Fruit fly (Drosophila melanogaster): ENCODE measurements around the gene Imp.

Gene Imp

DNA sequence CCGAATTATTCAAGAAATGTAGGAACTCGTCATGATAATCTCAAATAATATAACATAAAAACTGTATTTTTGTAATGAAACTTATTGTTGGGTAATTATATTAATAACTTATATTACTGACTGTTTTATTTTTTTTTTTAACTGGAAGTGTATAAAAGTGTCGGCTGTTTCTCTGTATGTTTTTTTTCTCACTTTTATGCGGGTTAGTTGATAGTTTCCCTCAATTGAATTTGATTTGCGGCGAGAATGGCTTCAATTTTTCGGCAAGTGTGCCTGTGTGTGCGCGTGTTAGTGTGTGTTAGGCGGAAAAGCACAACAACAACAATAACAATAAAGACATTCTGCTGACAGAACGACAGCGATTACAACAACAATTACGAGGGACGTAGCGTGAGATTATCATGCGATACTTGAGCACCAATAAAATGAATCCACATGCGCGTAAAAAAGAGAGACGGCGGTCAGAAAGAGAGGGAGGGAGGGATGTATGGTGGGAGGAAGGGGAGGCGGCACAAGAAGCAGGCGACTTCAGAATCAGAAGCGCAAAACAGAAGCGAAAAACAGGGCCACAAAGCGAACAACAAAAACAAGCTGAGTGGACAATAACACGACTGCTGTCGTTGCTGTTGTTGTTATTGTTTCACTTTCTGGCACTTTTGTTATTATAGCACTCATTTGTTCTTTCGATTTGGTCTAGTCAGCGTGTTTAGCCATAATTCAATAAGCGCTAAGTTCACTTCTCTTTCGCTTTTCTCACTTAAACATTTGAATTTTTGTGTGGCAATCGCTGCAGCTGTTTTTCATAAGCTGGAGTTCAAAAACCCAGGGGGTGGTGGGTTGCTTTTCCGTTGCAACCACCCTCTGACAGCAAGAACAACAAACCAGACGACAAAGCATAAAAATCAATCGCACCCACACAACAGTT is 60.9 kb downstream of the Imp start (continued):
- TF ChIP-seq HmgD (GFP tag; optimal IDR thresholded peaks at IDR 0.05): no peak
- no peak for TF ChIP-seq tin (GFP tag; optimal IDR thresholded peaks at IDR 0.05)
- no peak for TF ChIP-seq YL-1 (GFP tag; optimal IDR thresholded peaks at IDR 0.05)
- TF ChIP-seq ara (GFP tag; IDR thresholded peaks at IDR 0.05): no peak
- no peak for TF ChIP-seq CG11560 (tag; IDR thresholded peaks at IDR 0.05)
- TF ChIP-seq Antp (GFP tag; optimal IDR thresholded peaks at IDR 0.05): no peak
- no peak for TF ChIP-seq CG9932 (GFP tag; IDR thresholded peaks at IDR 0.05)
- TF ChIP-seq CG6254 (GFP tag; optimal IDR thresholded peaks at IDR 0.05): no peak
- peak; percentile 40; the same call in 1 of the 3 replicates for TF ChIP-seq so (GFP tag; IDR thresholded peaks at IDR 0.05)
- no peak for TF ChIP-seq usp (GFP tag; optimal IDR thresholded peaks at IDR 0.05)
- no peak for TF ChIP-seq CG17612 (GFP tag; IDR thresholded peaks at IDR 0.05)
- TF ChIP-seq CG11085 (GFP tag; IDR thresholded peaks at IDR 0.05): no peak
- TF ChIP-seq dpn (GFP tag; optimal IDR thresholded peaks at IDR 0.05): peak in 1 of 2 experiments; percentile 1
- TF ChIP-seq CG30403 (GFP tag; optimal IDR thresholded peaks at IDR 0.05): peak; percentile 44
- no peak for TF ChIP-seq CG4707 (GFP tag; optimal IDR thresholded peaks at IDR 0.05)
- TF ChIP-seq Hmx (GFP tag; optimal IDR thresholded peaks at IDR 0.05): no peak
- TF ChIP-seq NC2β (GFP tag; optimal IDR thresholded peaks at IDR 0.05): no peak
- no peak for TF ChIP-seq CG12071 (GFP tag; optimal IDR thresholded peaks at IDR 0.05)
- no peak for TF ChIP-seq tap (tag; optimal IDR thresholded peaks at IDR 0.05)
- no peak for TF ChIP-seq peb (GFP tag; IDR thresholded peaks at IDR 0.05)
- TF ChIP-seq ham (GFP tag; IDR thresholded peaks at IDR 0.05): no peak
- no peak for TF ChIP-seq ab (GFP tag; optimal IDR thresholded peaks at IDR 0.05)
- no peak for TF ChIP-seq sc (optimal IDR thresholded peaks at IDR 0.05)
- TF ChIP-seq sc (GFP tag; optimal IDR thresholded peaks at IDR 0.05): no peak
- TF ChIP-seq MTF-1 (GFP tag; optimal IDR thresholded peaks at IDR 0.05; ENCODE audit: borderline replicate concordance): no peak
- no peak for TF ChIP-seq gce (GFP tag; IDR thresholded peaks at IDR 0.05)
- TF ChIP-seq HLH54F (GFP tag; optimal IDR thresholded peaks at IDR 0.05): no peak
- peak; percentile 52 for TF ChIP-seq Sox102F (GFP tag; optimal IDR thresholded peaks at IDR 0.05)
- no peak for TF ChIP-seq dati (GFP tag; IDR thresholded peaks at IDR 0.05)
- peak; percentile 8 for TF ChIP-seq pzg (GFP tag; optimal IDR thresholded peaks at IDR 0.05)
- no peak for TF ChIP-seq inv (GFP tag; IDR thresholded peaks at IDR 0.05; ENCODE audit: partially characterized antibody)
- TF ChIP-seq salm (tag; optimal IDR thresholded peaks at IDR 0.05): no peak
- peak; percentile 64 for TF ChIP-seq cg (GFP tag; optimal IDR thresholded peaks at IDR 0.05)
- TF ChIP-seq da (GFP tag; optimal IDR thresholded peaks at IDR 0.05): no peak
- TF ChIP-seq unpg (GFP tag; optimal IDR thresholded peaks at IDR 0.05): peak; percentile 10
- TF ChIP-seq sr (GFP tag; IDR thresholded peaks at IDR 0.05): no peak
- no peak for TF ChIP-seq org-1 (GFP tag; optimal IDR thresholded peaks at IDR 0.05)
- no peak for TF ChIP-seq schlank (tag; optimal IDR thresholded peaks at IDR 0.05)
- TF ChIP-seq bcd (GFP tag; optimal IDR thresholded peaks at IDR 0.05): peak; percentile 5
- no peak for TF ChIP-seq CG10654 (GFP tag; optimal IDR thresholded peaks at IDR 0.05)
- TF ChIP-seq CG2875 (GFP tag; optimal IDR thresholded peaks at IDR 0.05): no peak
- no peak for TF ChIP-seq Ets97D (GFP tag; optimal IDR thresholded peaks at IDR 0.05)
- peak; percentile 74 for TF ChIP-seq exex (tag; optimal IDR thresholded peaks at IDR 0.05)
- no peak for TF ChIP-seq CG1647 (GFP tag; optimal IDR thresholded peaks at IDR 0.05)
- TF ChIP-seq wor (GFP tag; IDR thresholded peaks at IDR 0.05): no peak
- no peak for TF ChIP-seq ken (GFP tag; IDR thresholded peaks at IDR 0.05)
- no peak for TF ChIP-seq CG5245 (GFP tag; optimal IDR thresholded peaks at IDR 0.05)
- peak; percentile 43; the same call in 1 of the 2 replicates for TF ChIP-seq ranshi (GFP tag; IDR thresholded peaks at IDR 0.05)
- no peak for TF ChIP-seq repo (GFP tag; optimal IDR thresholded peaks at IDR 0.05)
- no peak for TF ChIP-seq CG17328 (GFP tag; IDR thresholded peaks at IDR 0.05)
- no peak for TF ChIP-seq Lim3 (GFP tag; IDR thresholded peaks at IDR 0.05)
